Fruit fly (Drosophila melanogaster): Measurements from ENCODE around the gene CG8329.

DNA sequence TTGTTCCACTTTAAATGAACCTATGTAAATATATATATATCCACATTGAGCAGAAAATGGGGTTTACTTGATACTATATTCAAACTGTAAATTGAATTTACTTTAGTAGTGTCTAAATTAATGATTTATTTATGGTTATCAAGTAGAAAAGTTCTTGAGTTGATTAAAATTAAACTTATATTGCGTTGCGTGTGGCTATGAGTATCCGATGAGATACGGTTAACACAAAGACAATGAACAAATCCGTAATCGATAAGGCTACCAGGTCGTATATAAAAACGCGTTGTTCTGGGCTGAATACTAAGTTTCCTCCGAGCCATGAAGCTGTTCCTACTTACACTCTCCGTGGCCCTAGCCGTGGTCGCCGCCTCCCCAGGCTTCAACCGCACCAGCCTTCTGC lies 1.1 kb downstream of the CG8329 start, which contains the start of gene CG18179:
- TF ChIP-seq CG8478 (optimal IDR thresholded peaks at IDR 0.05) (no peak), CTCF (optimal IDR thresholded peaks at IDR 0.05) (no peak)

Data from S2 (cell line).